Worm (Caenorhabditis elegans): ENCODE measurements around the gene enu-3.6.
A peak's percentile ranks its signal among the peaks of the same experiment; 100 is the strongest.

enu-3.6 gene

ce11 chrIII:10747620-10748479, 2.4 kb upstream of the enu-3.6 start, which contains the start of the genes ran-1 and dkc-1 (continued):
- TF ChIP-seq snpc-4 (GFP tag; optimal IDR thresholded peaks at IDR 0.05) = peak; percentile 35
- TF ChIP-seq snpc-4 (tag; optimal IDR thresholded peaks at IDR 0.05) = peak; percentile 31 to 52 (median 38)
- TF ChIP-seq chd-7 (tag; optimal IDR thresholded peaks at IDR 0.05) = no peak
- peak; percentile 93 for TF ChIP-seq lin-54 (GFP tag; optimal IDR thresholded peaks at IDR 0.05)
- TF ChIP-seq F52B5.7 (tag; optimal IDR thresholded peaks at IDR 0.05) = no peak
- peak; percentile 95 for TF ChIP-seq dpl-1 (GFP tag; optimal IDR thresholded peaks at IDR 0.05)
- peak; percentile 94 for TF ChIP-seq madf-8 (GFP tag; conservative IDR thresholded peaks at IDR 0.05)
- TF ChIP-seq C17E4.6 (GFP tag; IDR thresholded peaks at IDR 0.05) = peak; percentile 87
- TF ChIP-seq F57C9.4 (tag; optimal IDR thresholded peaks at IDR 0.05) = no peak
- TF ChIP-seq tbp1 (GFP tag; optimal IDR thresholded peaks at IDR 0.05) = peak; percentile 65
- peak; percentile 86 for TF ChIP-seq B0019.2 (GFP tag; conservative IDR thresholded peaks at IDR 0.05)
- peak; percentile 81 for TF ChIP-seq rcor-1 (GFP tag; IDR thresholded peaks at IDR 0.05)

ce11 chrIII:10754379-10754778, 4.1 kb downstream of the enu-3.6 start:
- TF ChIP-seq sea-2 (GFP tag; IDR thresholded peaks at IDR 0.05) (no peak), madf-10 (tag; optimal IDR thresholded peaks at IDR 0.05) (no peak), bed-1 (GFP tag; IDR thresholded peaks at IDR 0.05) (no peak), B0019.2 (GFP tag; conservative IDR thresholded peaks at IDR 0.05) (no peak), cebp-2 (GFP tag; IDR thresholded peaks at IDR 0.05) (no peak), fkh-3 (tag; optimal IDR thresholded peaks at IDR 0.05) (no peak), hsf-1 (GFP tag; IDR thresholded peaks at IDR 0.05) (no peak), egl-44 (GFP tag; IDR thresholded peaks at IDR 0.05) (no peak), snpc-4 (GFP tag; optimal IDR thresholded peaks at IDR 0.05) (no peak), snpc-4 (tag; optimal IDR thresholded peaks at IDR 0.05) (no peak), nhr-90 (tag; optimal IDR thresholded peaks at IDR 0.05) (no peak), egl-18 (GFP tag; IDR thresholded peaks at IDR 0.05) (no peak), efl-1 (GFP tag; optimal IDR thresholded peaks at IDR 0.05) (no peak), unc-62 (GFP tag; optimal IDR thresholded peaks at IDR 0.05) (no peak), ceh-40 (GFP tag; IDR thresholded peaks at IDR 0.05) (no peak), ccch-3 (GFP tag; optimal IDR thresholded peaks at IDR 0.05) (no peak), xnd-1 (tag; optimal IDR thresholded peaks at IDR 0.05) (no peak), F57C9.4 (tag; optimal IDR thresholded peaks at IDR 0.05) (no peak), repo-1 (tag; optimal IDR thresholded peaks at IDR 0.05) (no peak), egrh-3 (GFP tag; IDR thresholded peaks at IDR 0.05) (no peak), hrde-1 (tag; optimal IDR thresholded peaks at IDR 0.05; ENCODE audit: borderline replicate concordance) (no peak)

ce11 chrIII:10755480-10756066, 5.3 kb downstream of the enu-3.6 start, which contains the start of gene hpl-2:
TSS of gene hpl-2 (minus strand) at chrIII:10755530.
- TF ChIP-seq lin-35 (GFP tag; optimal IDR thresholded peaks at IDR 0.05) = peak in 1 of 3 experiments; percentile 36
- TF ChIP-seq mes-4 (tag; optimal IDR thresholded peaks at IDR 0.05) = no peak
- TF ChIP-seq attf-3 (GFP tag; conservative IDR thresholded peaks at IDR 0.05) = no peak

ce11 chrIII:10757540-10757939, 7.3 kb downstream of the enu-3.6 start, which contains the start of gene rnf-113:
TSS of gene rnf-113 (minus strand) at chrIII:10757640.
- TF ChIP-seq him-1 (tag; optimal IDR thresholded peaks at IDR 0.05) (no peak), F55B11.4 (tag; optimal IDR thresholded peaks at IDR 0.05; ENCODE audit: borderline replicate concordance, insufficient read depth) (no peak), hlh-26 (GFP tag; conservative IDR thresholded peaks at IDR 0.05) (no peak), egrh-3 (GFP tag; IDR thresholded peaks at IDR 0.05) (no peak), nfya-2 (GFP tag; IDR thresholded peaks at IDR 0.05) (no peak), Y67H2A.10 (GFP tag; conservative IDR thresholded peaks at IDR 0.05) (no peak), efl-1 (GFP tag; optimal IDR thresholded peaks at IDR 0.05) (no peak), ceh-79 (tag; optimal IDR thresholded peaks at IDR 0.05) (no peak), lsy-27 (tag; optimal IDR thresholded peaks at IDR 0.05; ENCODE audit: borderline replicate concordance, insufficient read depth) (no peak), ceh-100 (GFP tag; IDR thresholded peaks at IDR 0.05) (no peak), bed-2 (GFP tag; IDR thresholded peaks at IDR 0.05) (no peak), hrde-1 (tag; optimal IDR thresholded peaks at IDR 0.05; ENCODE audit: borderline replicate concordance) (no peak), madf-8 (GFP tag; conservative IDR thresholded peaks at IDR 0.05) (no peak), dpl-1 (GFP tag; optimal IDR thresholded peaks at IDR 0.05) (no peak)
